Fruit fly (Drosophila melanogaster) S2 (cell line): ENCODE measurements around the gene Ance-3.

Experiments used
- CG8478 ChIP-seq: fragments of >200 bp; optimal IDR thresholded peaks from 2 replicates; lab custom pipeline; 2018
- CTCF ChIP-seq, 2 experiments: fragments of >200 bp; optimal IDR thresholded peaks; 2 replicates each; lab custom pipeline; 2018

- TF ChIP-seq CG8478 (lab: Kevin White, UChicago) (no peak), CTCF (optimal IDR thresholded peaks at IDR 0.05; lab: Kevin White, UChicago) (no peak)
Observed at dm6 chr2L:13889934-13890333, 24.6 kb upstream of the Ance-3 start.
